Fruit fly (Drosophila melanogaster): ENCODE measurements around the gene Larp4B.

The Larp4B gene

dm6 chr3L:3192912-3193311, 31.7 kb upstream of the Larp4B start, which contains the start of gene Hsp83 (continued):
- TF ChIP-seq Eip74EF (GFP tag; optimal IDR thresholded peaks at IDR 0.05) = peak in 1 of 2 experiments; percentile 88
- peak; percentile 58 for TF ChIP-seq Ssrp (tag; optimal IDR thresholded peaks at IDR 0.05)
- peak; percentile 88 for TF ChIP-seq dmrt99B (tag; optimal IDR thresholded peaks at IDR 0.05)
- TF ChIP-seq hbn (GFP tag; IDR thresholded peaks at IDR 0.05; ENCODE audit: partially characterized antibody) = no peak
- TF ChIP-seq CG2875 (GFP tag; optimal IDR thresholded peaks at IDR 0.05) = peak; percentile 97
- peak; percentile 97 for TF ChIP-seq Mes4 (GFP tag; optimal IDR thresholded peaks at IDR 0.05)
- peak; percentile 63 for TF ChIP-seq esg (GFP tag; conservative IDR thresholded peaks at IDR 0.05)
- TF ChIP-seq Nf-YA (GFP tag; IDR thresholded peaks at IDR 0.05) = peak; percentile 92
- TF ChIP-seq CG17186 (GFP tag; optimal IDR thresholded peaks at IDR 0.05) = peak; percentile 96
- TF ChIP-seq CG5953 (GFP tag; IDR thresholded peaks at IDR 0.05) = peak; percentile 94
- TF ChIP-seq CG12071 (GFP tag; optimal IDR thresholded peaks at IDR 0.05) = peak; percentile 99
- TF ChIP-seq NC2α (GFP tag; optimal IDR thresholded peaks at IDR 0.05) = peak; percentile 93
- TF ChIP-seq CG2120 (GFP tag; optimal IDR thresholded peaks at IDR 0.05) = peak; percentile 86
- peak; percentile 61; the same call in 2 of the 3 replicates for TF ChIP-seq CG7357 (GFP tag; IDR thresholded peaks at IDR 0.05)
- no peak for TF ChIP-seq cg (GFP tag; optimal IDR thresholded peaks at IDR 0.05)
- TF ChIP-seq Bgb (GFP tag; IDR thresholded peaks at IDR 0.05; ENCODE audit: partially characterized antibody) = peak; percentile 36; the same call in 1 of the 2 replicates
- TF ChIP-seq Fer3 (tag; optimal IDR thresholded peaks at IDR 0.05) = peak; percentile 98
- TF ChIP-seq YL-1 (GFP tag; optimal IDR thresholded peaks at IDR 0.05) = peak; percentile 100
- no peak for TF ChIP-seq pan (optimal IDR thresholded peaks at IDR 0.05)
- TF ChIP-seq pan (GFP tag; optimal IDR thresholded peaks at IDR 0.05 in 1 of 2, IDR thresholded peaks at IDR 0.05 in 1 of 2) = peak in 1 of 2 experiments; percentile 92
- TF ChIP-seq CG3163 (GFP tag; optimal IDR thresholded peaks at IDR 0.05) = peak; percentile 87
- peak; percentile 100 for TF ChIP-seq Ets97D (GFP tag; optimal IDR thresholded peaks at IDR 0.05)
- peak; percentile 97 for TF ChIP-seq Rfx (GFP tag; IDR thresholded peaks at IDR 0.05)
- TF ChIP-seq Ptx1 (GFP tag; IDR thresholded peaks at IDR 0.05) = peak; percentile 73
- peak; percentile 73 for TF ChIP-seq z (GFP tag; IDR thresholded peaks at IDR 0.05)
- no peak; the same call in 1 of the 2 replicates for TF ChIP-seq Dref (GFP tag; IDR thresholded peaks at IDR 0.05)
- TF ChIP-seq cato (GFP tag; optimal IDR thresholded peaks at IDR 0.05; ENCODE audit: borderline replicate concordance) = peak; percentile 66
- peak; percentile 58 for TF ChIP-seq CG4617 (GFP tag; optimal IDR thresholded peaks at IDR 0.05; ENCODE audit: borderline replicate concordance)
- peak; percentile 73 for TF ChIP-seq Hr3 (GFP tag; optimal IDR thresholded peaks at IDR 0.05)
- peak; percentile 93 for TF ChIP-seq cwo (GFP tag; optimal IDR thresholded peaks at IDR 0.05)
- TF ChIP-seq chif (GFP tag; optimal IDR thresholded peaks at IDR 0.05) = peak; percentile 81 to 91
- TF ChIP-seq CG6689 (GFP tag; IDR thresholded peaks at IDR 0.05) = peak; percentile 81
- peak; percentile 87 for TF ChIP-seq CG2712 (tag; optimal IDR thresholded peaks at IDR 0.05)
- no peak for TF ChIP-seq Doc3 (GFP tag; IDR thresholded peaks at IDR 0.05; ENCODE audit: partially characterized antibody)
- peak; percentile 95 for TF ChIP-seq org-1 (GFP tag; optimal IDR thresholded peaks at IDR 0.05)
- TF ChIP-seq CG31441 (GFP tag; IDR thresholded peaks at IDR 0.05) = peak; percentile 91
- no peak for TF ChIP-seq CG7963 (GFP tag; IDR thresholded peaks at IDR 0.05; ENCODE audit: partially characterized antibody)
- TF ChIP-seq D19A (tag; optimal IDR thresholded peaks at IDR 0.05) = peak; percentile 69
- peak; percentile 93 for TF ChIP-seq CG14965 (GFP tag; optimal IDR thresholded peaks at IDR 0.05; ENCODE audit: borderline replicate concordance)
- TF ChIP-seq bbx (GFP tag; IDR thresholded peaks at IDR 0.05; ENCODE audit: partially characterized antibody) = peak; percentile 62
- TF ChIP-seq wor (GFP tag; IDR thresholded peaks at IDR 0.05) = peak; percentile 41; the same call in 1 of the 2 replicates
- TF ChIP-seq ranshi (GFP tag; IDR thresholded peaks at IDR 0.05) = peak; percentile 92
- TF ChIP-seq CHES-1-like (GFP tag; optimal IDR thresholded peaks at IDR 0.05) = peak; percentile 96
- peak; percentile 83 for TF ChIP-seq CG14710 (tag; optimal IDR thresholded peaks at IDR 0.05)
- peak; percentile 94 for TF ChIP-seq nerfin-1 (tag; optimal IDR thresholded peaks at IDR 0.05)
- peak; percentile 52 for TF ChIP-seq CG3838 (GFP tag; optimal IDR thresholded peaks at IDR 0.05)
- TF ChIP-seq pfk (GFP tag; optimal IDR thresholded peaks at IDR 0.05) = peak; percentile 92
- TF ChIP-seq CG8281 (tag; optimal IDR thresholded peaks at IDR 0.05) = peak; percentile 74
- peak; percentile 99 for TF ChIP-seq B-H2 (GFP tag; optimal IDR thresholded peaks at IDR 0.05)

Measured in whole organism, embryonic.